Fruit fly (Drosophila melanogaster) whole organism, embryonic: ENCODE results near the gene IntS10.

Experiments used
- Asciz ChIP-seq: fragments of 200-800 bp; sonication (Bioruptor generic); optimal IDR thresholded peaks from 2 replicates; lab custom pipeline; 2017; ENCODE audit warnings: missing biosample characterization, mild to moderate bottlenecking, missing genetic modification characterization, missing genetic modification reagents
- CG10147 ChIP-seq: fragments of 200-800 bp; sonication (Bioruptor generic); optimal IDR thresholded peaks from 2 replicates; lab custom pipeline; 2019; ENCODE audit warnings: missing biosample characterization, mild to moderate bottlenecking, missing genetic modification characterization, moderate library complexity
- CG10654 ChIP-seq: fragments of 200-800 bp; sonication (Bioruptor generic); optimal IDR thresholded peaks from 2 replicates; lab custom pipeline; 2016; ENCODE audit warnings: missing biosample characterization, missing genetic modification characterization
- CG10959 ChIP-seq: fragments of 200-800 bp; sonication (Bioruptor generic); IDR thresholded peaks from 2 replicates; pipeline ENCODE4 v1.3.6; 2022; ENCODE audit warnings: missing biosample characterization, missing genetic modification characterization
- CG11093 ChIP-seq: fragments of 200-800 bp; sonication (Bioruptor generic); IDR thresholded peaks from 3 replicates; pipeline ENCODE4 v1.3.6; 2022; ENCODE audit warnings: missing biosample characterization, missing genetic modification characterization
- CG12744 ChIP-seq: fragments of 200-800 bp; sonication (Bioruptor generic); optimal IDR thresholded peaks from 2 replicates; lab custom pipeline; 2016; ENCODE audit warnings: missing biosample characterization, missing genetic modification characterization
- CG13287 ChIP-seq: fragments of 200-800 bp; sonication (Bioruptor generic); IDR thresholded peaks from 2 replicates; pipeline ENCODE4 v1.3.6; 2022; ENCODE audit warnings: missing biosample characterization, missing genetic modification characterization; ENCODE audit not compliant: partially characterized antibody
- CG14014 ChIP-seq: fragments of 200-800 bp; sonication (Bioruptor generic); IDR thresholded peaks from 2 replicates; pipeline ENCODE4 v1.3.6; 2022; ENCODE audit warnings: missing biosample characterization, missing genetic modification characterization
- CG18476 ChIP-seq: fragments of 200-800 bp; sonication (Bioruptor generic); optimal IDR thresholded peaks from 2 replicates; lab custom pipeline; 2016; ENCODE audit warnings: missing biosample characterization, mild to moderate bottlenecking, missing genetic modification characterization
- CG2712 ChIP-seq: fragments of 200-800 bp; optimal IDR thresholded peaks from 3 replicates; lab custom pipeline; 2019; ENCODE audit warnings: missing biosample characterization, mild to moderate bottlenecking, missing genetic modification characterization, moderate library complexity
- CG31441 ChIP-seq: fragments of 200-800 bp; sonication (Bioruptor generic); IDR thresholded peaks from 2 replicates; pipeline ENCODE4 v1.3.6; 2022; ENCODE audit warnings: missing biosample characterization, missing genetic modification characterization
- CG32767 ChIP-seq: fragments of 200-800 bp; sonication (Bioruptor generic); IDR thresholded peaks from 2 replicates; pipeline ENCODE4 v1.3.6; 2022; ENCODE audit warnings: missing biosample characterization, missing genetic modification characterization
- CG33213 ChIP-seq: fragments of 200-800 bp; sonication (Bioruptor generic); optimal IDR thresholded peaks from 3 replicates; lab custom pipeline; 2016; ENCODE audit warnings: missing biosample characterization, missing genetic modification characterization
- CG3407 ChIP-seq: fragments of 200-800 bp; sonication (Bioruptor generic); optimal IDR thresholded peaks from 2 replicates; lab custom pipeline; 2018; ENCODE audit warnings: missing biosample characterization, mild to moderate bottlenecking, missing genetic modification characterization
- CG7839 ChIP-seq: fragments of 200-800 bp; sonication (Bioruptor generic); optimal IDR thresholded peaks from 3 replicates; lab custom pipeline; 2018; ENCODE audit warnings: missing biosample characterization, mild to moderate bottlenecking, missing genetic modification characterization, moderate library complexity
- CG7928 ChIP-seq: fragments of 200-800 bp; sonication (Bioruptor generic); optimal IDR thresholded peaks from 2 replicates; lab custom pipeline; 2017; ENCODE audit warnings: missing biosample characterization, mild to moderate bottlenecking, missing genetic modification characterization
- CG7987 ChIP-seq: fragments of 200-800 bp; sonication (Bioruptor generic); optimal IDR thresholded peaks from 2 replicates; lab custom pipeline; 2018; ENCODE audit warnings: missing biosample characterization, mild to moderate bottlenecking, missing genetic modification characterization, moderate library complexity
- CG8290 ChIP-seq, 3 experiments: fragments of 200-800 bp; sonication (Bioruptor generic); optimal IDR thresholded peaks; 2 replicates each; lab custom pipeline; 2016 to 2019; ENCODE audit warnings: missing biosample characterization in 3 of 3, missing genetic modification characterization in 3 of 3, mild to moderate bottlenecking in 2 of 3, moderate library complexity in 1 of 3
- CG8388 ChIP-seq: fragments of 200-800 bp; sonication (Bioruptor generic); optimal IDR thresholded peaks from 2 replicates; lab custom pipeline; 2019; ENCODE audit warnings: missing biosample characterization, mild to moderate bottlenecking, missing genetic modification characterization, moderate library complexity
- CG9437 ChIP-seq: fragments of 200-800 bp; sonication (Bioruptor generic); optimal IDR thresholded peaks from 2 replicates; lab custom pipeline; 2018; ENCODE audit warnings: missing biosample characterization, mild to moderate bottlenecking, missing genetic modification characterization
- CoRest ChIP-seq: fragments of 200-800 bp; sonication (Bioruptor generic); optimal IDR thresholded peaks from 3 replicates; lab custom pipeline; 2018; ENCODE audit warnings: missing biosample characterization, mild to moderate bottlenecking, missing genetic modification characterization, moderate library complexity
- D19A ChIP-seq: fragments of 200-800 bp; optimal IDR thresholded peaks from 3 replicates; lab custom pipeline; 2019; ENCODE audit warnings: missing biosample characterization, mild to moderate bottlenecking, missing genetic modification characterization, moderate library complexity
- Doc2 ChIP-seq: fragments of 200-800 bp; sonication (Bioruptor generic); IDR thresholded peaks from 2 replicates; pipeline ENCODE4 v1.3.6; 2022; ENCODE audit warnings: missing biosample characterization, missing genetic modification characterization
- Gsc ChIP-seq: fragments of 200-800 bp; sonication (Bioruptor generic); IDR thresholded peaks from 2 replicates; pipeline ENCODE4 v1.3.6; 2022; ENCODE audit warnings: missing biosample characterization, missing genetic modification characterization
- Lim3 ChIP-seq: fragments of 200-800 bp; sonication (Bioruptor generic); IDR thresholded peaks from 2 replicates; pipeline ENCODE4 v1.3.6; 2022; ENCODE audit warnings: missing biosample characterization, missing genetic modification characterization
- Mad ChIP-seq: fragments of 200-800 bp; sonication (Bioruptor generic); optimal IDR thresholded peaks from 2 replicates; lab custom pipeline; 2016; ENCODE audit warnings: missing biosample characterization, missing genetic modification characterization
- Meics ChIP-seq: fragments of 200-800 bp; sonication (Bioruptor generic); optimal IDR thresholded peaks from 2 replicates; lab custom pipeline; 2017; ENCODE audit warnings: missing biosample characterization, mild to moderate bottlenecking, missing genetic modification characterization
- PHDP ChIP-seq: fragments of 200-800 bp; sonication (Bioruptor generic); optimal IDR thresholded peaks from 3 replicates; lab custom pipeline; 2018; ENCODE audit warnings: missing biosample characterization, mild to moderate bottlenecking, missing genetic modification characterization, moderate library complexity
- Side ChIP-seq: fragments of 200-800 bp; sonication (Bioruptor generic); optimal IDR thresholded peaks from 2 replicates; lab custom pipeline; 2016; ENCODE audit warnings: missing biosample characterization, missing genetic modification characterization
- Sin3A ChIP-seq: fragments of >200 bp; optimal IDR thresholded peaks from 2 replicates; lab custom pipeline; 2018
- Spps ChIP-seq: fragments of 200-800 bp; sonication (Bioruptor generic); optimal IDR thresholded peaks from 2 replicates; lab custom pipeline; 2018; ENCODE audit warnings: missing biosample characterization, mild to moderate bottlenecking, missing genetic modification characterization
- Ssrp ChIP-seq: fragments of 200-800 bp; sonication (Bioruptor generic); optimal IDR thresholded peaks from 2 replicates; lab custom pipeline; 2018; ENCODE audit warnings: missing biosample characterization, mild to moderate bottlenecking, missing genetic modification characterization, moderate library complexity
- ara ChIP-seq: fragments of 200-800 bp; sonication (Bioruptor generic); IDR thresholded peaks from 2 replicates; pipeline ENCODE4 v1.3.6; 2022; ENCODE audit warnings: missing biosample characterization, missing genetic modification characterization
- ase ChIP-seq: fragments of 200-800 bp; sonication (Bioruptor generic); IDR thresholded peaks from 3 replicates; pipeline ENCODE4 v1.3.6; 2022; ENCODE audit warnings: missing biosample characterization, missing genetic modification characterization
- ash1 ChIP-seq: fragments of 200-800 bp; sonication (Bioruptor generic); optimal IDR thresholded peaks from 2 replicates; lab custom pipeline; 2018; ENCODE audit warnings: missing biosample characterization, mild to moderate bottlenecking, missing genetic modification characterization
- bcd ChIP-seq: fragments of 200-800 bp; sonication (Bioruptor generic); optimal IDR thresholded peaks from 2 replicates; lab custom pipeline; 2017; ENCODE audit warnings: missing biosample characterization, mild to moderate bottlenecking, missing genetic modification characterization
- chm ChIP-seq: fragments of 200-800 bp; sonication (Bioruptor generic); IDR thresholded peaks from 2 replicates; pipeline ENCODE4 v1.3.6; 2022; ENCODE audit warnings: missing biosample characterization, missing genetic modification characterization
- dimm ChIP-seq: fragments of 200-800 bp; sonication (Bioruptor generic); IDR thresholded peaks from 2 replicates; pipeline ENCODE4 v1.3.6; 2022; ENCODE audit warnings: missing biosample characterization, missing genetic modification characterization
- emc ChIP-seq: fragments of 200-800 bp; sonication (Bioruptor generic); optimal IDR thresholded peaks from 2 replicates; lab custom pipeline; 2016; ENCODE audit warnings: missing biosample characterization, missing genetic modification characterization
- esg ChIP-seq: fragments of 200-800 bp; sonication (Bioruptor generic); conservative IDR thresholded peaks from 2 replicates; pipeline ENCODE4 v1.3.6; 2022; ENCODE audit warnings: missing biosample characterization, missing genetic modification characterization
- fru ChIP-seq: fragments of >200 bp; optimal IDR thresholded peaks from 2 replicates; lab custom pipeline; 2017
- gcm ChIP-seq: fragments of 200-800 bp; sonication (Bioruptor generic); optimal IDR thresholded peaks from 2 replicates; lab custom pipeline; 2019; ENCODE audit warnings: missing biosample characterization, mild to moderate bottlenecking, missing genetic modification characterization, moderate library complexity
- gem ChIP-seq: fragments of 200-800 bp; sonication (Bioruptor generic); optimal IDR thresholded peaks from 2 replicates; lab custom pipeline; 2019; ENCODE audit warnings: missing biosample characterization, mild to moderate bottlenecking, missing genetic modification characterization, moderate library complexity
- jigr1 ChIP-seq: fragments of 200-800 bp; sonication (Bioruptor generic); IDR thresholded peaks from 3 replicates; pipeline ENCODE4 v1.3.6; 2022; ENCODE audit warnings: missing biosample characterization, missing genetic modification characterization
- ken ChIP-seq: fragments of 200-800 bp; sonication (Bioruptor generic); IDR thresholded peaks from 3 replicates; pipeline ENCODE4 v1.3.6; 2022; ENCODE audit warnings: missing biosample characterization, missing genetic modification characterization
- luna ChIP-seq: fragments of 200-800 bp; sonication (Bioruptor generic); optimal IDR thresholded peaks from 2 replicates; lab custom pipeline; 2016; ENCODE audit warnings: missing biosample characterization, missing genetic modification characterization
- mam ChIP-seq: fragments of 200-800 bp; sonication (Bioruptor generic); optimal IDR thresholded peaks from 3 replicates; lab custom pipeline; 2016; ENCODE audit warnings: missing biosample characterization, missing genetic modification characterization
- pum ChIP-seq: fragments of 200-800 bp; sonication (Bioruptor generic); optimal IDR thresholded peaks from 2 replicates; lab custom pipeline; 2016; ENCODE audit warnings: missing biosample characterization, missing genetic modification characterization
- seq ChIP-seq: fragments of 200-800 bp; sonication (Bioruptor generic); IDR thresholded peaks from 2 replicates; pipeline ENCODE4 v1.3.6; 2022; ENCODE audit warnings: missing biosample characterization, missing genetic modification characterization
- sr ChIP-seq: fragments of 200-800 bp; sonication (Bioruptor generic); IDR thresholded peaks from 3 replicates; pipeline ENCODE4 v1.3.6; 2022; ENCODE audit warnings: missing biosample characterization, missing genetic modification characterization
- tio ChIP-seq: fragments of 200-800 bp; sonication (Bioruptor generic); optimal IDR thresholded peaks from 2 replicates; lab custom pipeline; 2017; ENCODE audit warnings: missing biosample characterization, missing genetic modification characterization, inconsistent platforms
- wdn ChIP-seq: fragments of 200-800 bp; sonication (Bioruptor generic); IDR thresholded peaks from 2 replicates; pipeline ENCODE4 v1.3.6; 2022; ENCODE audit warnings: missing biosample characterization, missing genetic modification characterization

IntS10 gene

DNA sequence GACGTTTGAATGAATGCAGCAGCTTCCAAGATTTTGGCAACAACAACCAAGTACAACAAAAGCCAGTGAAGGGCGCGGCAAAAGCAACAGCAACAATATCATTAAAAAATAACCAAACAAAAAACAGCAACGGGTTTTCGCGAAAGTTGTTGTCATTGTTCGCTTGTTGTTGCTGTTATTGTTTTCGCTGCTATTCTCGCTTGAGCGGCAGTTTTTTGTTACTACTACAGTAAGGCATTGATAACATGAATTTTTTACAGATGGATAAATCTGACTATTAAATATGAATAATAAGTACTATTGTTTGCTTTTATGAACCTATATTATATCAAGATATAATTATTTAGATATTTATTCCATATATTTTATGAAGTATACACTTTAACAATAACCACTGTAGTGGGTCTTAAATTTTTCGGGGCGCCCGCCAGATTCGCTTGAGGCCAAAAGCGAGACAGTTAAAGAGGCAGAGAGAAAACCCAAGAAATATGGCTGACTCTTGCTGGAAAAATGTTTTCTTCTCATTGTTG, 35.0 kb upstream of the IntS10 start (continued):
- TF ChIP-seq Spps (tag; lab: Kevin White, UChicago) (no peak), sr (GFP tag; lab: Robert Waterston, UW) (no peak), CG7987 (GFP tag; lab: Kevin White, UChicago) (peak; percentile 18), CG7928 (GFP tag; lab: Kevin White, UChicago) (no peak), bcd (GFP tag; lab: Kevin White, UChicago) (peak; percentile 59), Lim3 (GFP tag; lab: Robert Waterston, UW) (no peak), gcm (GFP tag; lab: Kevin White, UChicago) (peak; percentile 62), ash1 (GFP tag; lab: Kevin White, UChicago) (no peak), tio (GFP tag; lab: Kevin White, UChicago) (peak; percentile 49), CG8290 (GFP tag; optimal IDR thresholded peaks at IDR 0.05; lab: Kevin White, UChicago) (no peak), CG8290 (tag; optimal IDR thresholded peaks at IDR 0.05; lab: Kevin White, UChicago) (no peak), Doc2 (GFP tag; lab: Robert Waterston, UW) (peak; percentile 24; the same call in 1 of the 2 replicates), D19A (tag; lab: Kevin White, UChicago) (peak; percentile 52), CG12744 (GFP tag; lab: Kevin White, UChicago) (no peak), emc (GFP tag; lab: Kevin White, UChicago) (no peak), CG2712 (tag; lab: Kevin White, UChicago) (peak; percentile 65), CG31441 (GFP tag; lab: Robert Waterston, UW) (peak; percentile 65), CG14014 (GFP tag; lab: Robert Waterston, UW) (peak; percentile 92), Mad (no peak), CG8388 (peak; percentile 61), dimm (no peak), chm (no peak), pum (GFP tag; lab: Kevin White, UChicago) (no peak), wdn (GFP tag; lab: Robert Waterston, UW) (peak; percentile 67), ken (GFP tag; lab: Robert Waterston, UW) (no peak), Ssrp (peak; percentile 53), luna (GFP tag; lab: Kevin White, UChicago) (no peak), seq (GFP tag; lab: Robert Waterston, UW) (peak; percentile 75), CG13287 (no peak), CG10959 (GFP tag; lab: Robert Waterston, UW) (no peak), Meics (GFP tag; lab: Kevin White, UChicago) (peak; percentile 83), Gsc (no peak), Side (no peak), CG11093 (GFP tag; lab: Robert Waterston, UW) (peak; percentile 73), CoRest (peak; percentile 88), Sin3A (lab: Kevin White, UChicago) (no peak), CG10654 (GFP tag; lab: Kevin White, UChicago) (peak; percentile 18), CG9437 (GFP tag; lab: Kevin White, UChicago) (peak; percentile 62), Asciz (GFP tag; lab: Kevin White, UChicago) (peak; percentile 35), jigr1 (0 out of 3 replicates have a peak, but pooled peaks have one; percentile 17), CG3407 (no peak), gem (peak; percentile 87), PHDP (tag; lab: Kevin White, UChicago) (peak; percentile 87), ase (GFP tag; lab: Robert Waterston, UW) (peak; percentile 74; the same call in 2 of the 3 replicates), ara (GFP tag; lab: Robert Waterston, UW) (peak; percentile 49; the same call in 1 of the 2 replicates), CG7839 (tag; lab: Kevin White, UChicago) (peak; percentile 83), CG32767 (peak; percentile 75), CG33213 (GFP tag; lab: Kevin White, UChicago) (no peak), CG18476 (GFP tag; lab: Kevin White, UChicago) (peak; percentile 19), CG10147 (GFP tag; lab: Kevin White, UChicago) (peak; percentile 64), fru (lab: Kevin White, UChicago) (no peak), esg (GFP tag; lab: Robert Waterston, UW) (peak; percentile 69), mam (GFP tag; lab: Kevin White, UChicago) (peak; percentile 11)
